Worm (Caenorhabditis elegans) whole organism, midembryonic: ENCODE measurements around the gene T02C1.2.

Source experiments
- T22C8.4 ChIP-seq: fragments of 200-800 bp; sonication (Bioruptor generic); IDR thresholded peaks from 2 replicates; pipeline ENCODE4 v1.3.6; 2022; ENCODE audit warnings: missing genetic modification characterization, missing compliant biosample characterization
- flt-1 ChIP-seq: fragments of 200-800 bp; sonication (Bioruptor generic); IDR thresholded peaks from 2 replicates; pipeline ENCODE4 v1.3.6; 2022; ENCODE audit warnings: missing genetic modification characterization, missing compliant biosample characterization
- med-1 ChIP-seq: sonication (generic microtip); optimal IDR thresholded peaks from 2 replicates; lab custom pipeline; 2017; ENCODE audit warnings: missing genetic modification characterization, mild to moderate bottlenecking, missing compliant biosample characterization, antibody characterized with exemption, missing genetic modification reagents; ENCODE audit not compliant: insufficient read depth
- tab-1 ChIP-seq: fragments of 200-800 bp; sonication (Bioruptor generic); IDR thresholded peaks from 2 replicates; pipeline ENCODE4 v1.3.6; 2022; ENCODE audit warnings: missing genetic modification characterization, missing compliant biosample characterization
- ztf-29 ChIP-seq: fragments of 200-800 bp; sonication (Bioruptor generic); IDR thresholded peaks from 2 replicates; pipeline ENCODE4 v1.3.6; 2022; ENCODE audit warnings: missing genetic modification reagents, missing genetic modification characterization, missing compliant biosample characterization

- TF ChIP-seq flt-1 (GFP tag; lab: Robert Waterston, UW) (no peak), tab-1 (no peak), med-1 (GFP tag; lab: Kevin White, UChicago) (no peak), T22C8.4 (GFP tag; lab: Robert Waterston, UW) (no peak), ztf-29 (GFP tag; lab: Robert Waterston, UW) (no peak)
Observed at ce11 chrIII:9239983-9240382, 10.8 kb upstream of the T02C1.2 start, which contains the start of gene saeg-2.
